Worm (Caenorhabditis elegans): ENCODE measurements around the gene T18D3.1.
A peak's percentile ranks its signal among the peaks of the same experiment; 100 is the strongest.

ce11 chrX:12469846-12470245, 15.3 kb downstream of the T18D3.1 start:
- TF ChIP-seq zag-1 (tag; optimal IDR thresholded peaks at IDR 0.05): no peak
- no peak for TF ChIP-seq dpl-1 (GFP tag; optimal IDR thresholded peaks at IDR 0.05)
- TF ChIP-seq unc-62 (GFP tag; optimal IDR thresholded peaks at IDR 0.05 in 1 of 2): peak in 1 of 2 experiments; percentile 94
- no peak for TF ChIP-seq unc-62 (tag; optimal IDR thresholded peaks at IDR 0.05)
- TF ChIP-seq lin-39 (tag; optimal IDR thresholded peaks at IDR 0.05): no peak
- TF ChIP-seq zfp-2 (tag; optimal IDR thresholded peaks at IDR 0.05): no peak
- no peak for TF ChIP-seq mdl-1 (tag; optimal IDR thresholded peaks at IDR 0.05)
- no peak for TF ChIP-seq madf-9 (GFP tag; conservative IDR thresholded peaks at IDR 0.05)

Data from whole organism, L4 larva.